Worm (Caenorhabditis elegans): ENCODE results near the gene pqn-78.
A peak's percentile ranks its signal among the peaks of the same experiment; 100 is the strongest.

The pqn-78 gene

DNA sequence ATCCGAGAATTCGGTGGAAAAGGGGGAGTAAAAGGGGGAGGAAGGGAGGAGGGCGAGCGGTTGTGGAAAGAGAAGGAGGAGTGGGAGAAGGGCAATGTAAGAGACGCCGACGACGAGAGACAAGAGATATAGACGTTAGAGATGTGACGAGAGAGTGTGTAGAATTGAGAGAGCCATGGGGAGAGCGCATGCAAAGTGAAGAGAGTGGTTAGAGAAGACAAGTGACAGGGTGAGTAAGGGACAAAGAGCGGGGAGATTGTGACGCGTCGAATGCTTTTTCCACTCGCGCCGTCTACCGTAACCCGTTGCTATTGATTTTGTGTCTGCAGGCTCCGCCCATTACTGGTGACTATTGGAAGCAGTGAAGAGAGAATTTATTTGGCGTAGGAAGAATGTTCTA is 24.1 kb downstream of the pqn-78 start (continued):
- TF ChIP-seq fkh-10 (GFP tag; optimal IDR thresholded peaks at IDR 0.05), result peak; percentile 41
- TF ChIP-seq hlh-4 (tag; optimal IDR thresholded peaks at IDR 0.05), result no peak
- TF ChIP-seq nhr-47 (tag; optimal IDR thresholded peaks at IDR 0.05), result peak; percentile 99

DNA sequence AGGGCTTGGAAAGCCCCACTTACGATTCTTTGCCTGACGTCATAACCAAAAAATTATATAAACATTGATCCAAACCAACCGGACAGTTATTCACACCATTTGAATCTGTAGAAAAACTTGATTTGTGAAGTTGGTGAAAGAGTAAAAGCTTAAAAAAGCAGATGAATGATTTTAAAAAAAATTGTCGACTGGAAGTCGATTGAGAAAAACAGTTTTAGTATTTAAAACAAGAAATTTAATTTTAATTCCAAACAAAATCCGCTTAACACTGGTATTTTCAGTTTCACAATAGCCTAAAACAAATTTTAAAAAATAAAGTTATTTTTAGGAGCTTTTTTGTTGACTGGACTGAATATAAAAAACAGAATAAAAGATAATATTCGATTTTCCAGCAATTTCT is 30.5 kb downstream of the pqn-78 start, which contains the start of gene Y105C5A.1:
Gene Y105C5A.1, minus strand, starts transcription at position 101 of the 400 bp plus-strand sequence.
- TF ChIP-seq ztf-4 (tag; optimal IDR thresholded peaks at IDR 0.05) (no peak), ceh-63 (GFP tag; optimal IDR thresholded peaks at IDR 0.05) (no peak), aha-1 (tag; optimal IDR thresholded peaks at IDR 0.05) (no peak)

DNA sequence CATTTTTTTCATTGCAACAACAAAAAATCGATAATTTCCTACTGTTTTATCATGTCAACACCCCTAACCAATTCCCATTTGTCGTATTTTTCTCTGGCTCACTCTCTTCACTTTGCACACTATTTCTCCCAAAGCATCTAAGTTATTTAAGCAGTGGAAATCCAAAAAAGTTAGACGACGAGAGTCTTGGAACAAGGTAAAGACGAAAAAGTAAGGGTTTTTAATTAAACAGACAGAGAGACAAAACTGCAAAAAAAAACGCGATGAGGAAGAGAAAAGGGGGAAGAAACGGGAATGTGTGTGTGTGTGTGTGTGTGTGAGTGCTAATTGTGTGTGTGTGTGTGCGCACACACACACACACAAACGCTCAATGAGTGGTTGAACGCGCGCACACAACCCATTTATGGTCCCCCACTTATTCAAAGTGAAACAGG is 33.6 kb downstream of the pqn-78 start:
- TF ChIP-seq lin-13 (GFP tag; optimal IDR thresholded peaks at IDR 0.05) (peak; percentile 30), nhr-84 (tag; optimal IDR thresholded peaks at IDR 0.05) (no peak), ceh-82 (tag; optimal IDR thresholded peaks at IDR 0.05) (peak; percentile 13 to 36 (median 21)), ceh-63 (GFP tag; optimal IDR thresholded peaks at IDR 0.05) (peak; percentile 21), nhr-71 (tag; optimal IDR thresholded peaks at IDR 0.05) (peak; percentile 70), efl-1 (optimal IDR thresholded peaks at IDR 0.05) (peak; percentile 47 to 51), efl-1 (GFP tag; optimal IDR thresholded peaks at IDR 0.05 in 1 of 2) (peak in 1 of 2 experiments; percentile 24), Y116A8C.19 (tag; optimal IDR thresholded peaks at IDR 0.05; ENCODE audit: borderline replicate concordance) (no peak), C16A3.4 (tag; optimal IDR thresholded peaks at IDR 0.05) (peak; percentile 17), tbx-2 (tag; optimal IDR thresholded peaks at IDR 0.05) (peak; percentile 57), unc-86 (tag; optimal IDR thresholded peaks at IDR 0.05) (peak; percentile 54), nhr-20 (tag; optimal IDR thresholded peaks at IDR 0.05) (peak; percentile 29), fkh-10 (GFP tag; optimal IDR thresholded peaks at IDR 0.05) (peak; percentile 58), pag-3 (tag; optimal IDR thresholded peaks at IDR 0.05; ENCODE audit: borderline replicate concordance, insufficient read depth) (no peak), lsy-2 (tag; optimal IDR thresholded peaks at IDR 0.05) (peak; percentile 68 to 88), fkh-4 (tag; optimal IDR thresholded peaks at IDR 0.05; ENCODE audit: borderline replicate concordance) (no peak), aha-1 (tag; optimal IDR thresholded peaks at IDR 0.05) (no peak), mep-1 (tag; optimal IDR thresholded peaks at IDR 0.05) (peak; percentile 60), fkh-8 (tag; optimal IDR thresholded peaks at IDR 0.05) (peak; percentile 69), isw-1 (GFP tag; IDR thresholded peaks at IDR 0.05) (peak; percentile 41; the same call in 1 of the 2 replicates), unc-130 (tag; optimal IDR thresholded peaks at IDR 0.05) (no peak), ceh-8 (GFP tag; optimal IDR thresholded peaks at IDR 0.05) (peak; percentile 49), nhr-85 (tag) (peak; percentile 83), lin-14 (GFP tag; optimal IDR thresholded peaks at IDR 0.05) (peak; percentile 88), xbp-1 (tag; optimal IDR thresholded peaks at IDR 0.05) (peak; percentile 34), mdl-1 (tag; optimal IDR thresholded peaks at IDR 0.05) (peak in 1 of 2 experiments; percentile 25), F16B12.6 (tag; optimal IDR thresholded peaks at IDR 0.05) (peak; percentile 8), lin-35 (GFP tag; optimal IDR thresholded peaks at IDR 0.05) (peak in 1 of 2 experiments; percentile 52), mab-9 (GFP tag; IDR thresholded peaks at IDR 0.05) (0 out of 2 replicates have a peak, but pooled peaks have one; percentile 35), snpc-4 (tag; optimal IDR thresholded peaks at IDR 0.05) (peak; percentile 32), dpl-1 (GFP tag; optimal IDR thresholded peaks at IDR 0.05) (peak in 2 of 3 experiments; percentile 4 to 42), egl-13 (tag; optimal IDR thresholded peaks at IDR 0.05) (peak; percentile 42), nhr-19 (GFP tag; conservative IDR thresholded peaks at IDR 0.05) (0 out of 2 replicates have a peak, but pooled peaks have one; percentile 11), nhr-76 (tag; optimal IDR thresholded peaks at IDR 0.05) (no peak), irx-1 (tag; optimal IDR thresholded peaks at IDR 0.05) (peak; percentile 50), lin-15B (tag; optimal IDR thresholded peaks at IDR 0.05) (peak; percentile 24), nhr-11 (tag; optimal IDR thresholded peaks at IDR 0.05) (no peak), skn-1 (tag; optimal IDR thresholded peaks at IDR 0.05) (no peak), fos-1 (tag; optimal IDR thresholded peaks at IDR 0.05) (peak; percentile 22), lir-3 (tag; optimal IDR thresholded peaks at IDR 0.05; ENCODE audit: poor library complexity) (no peak), snu-23 (GFP tag; optimal IDR thresholded peaks at IDR 0.05) (peak; percentile 49), nhr-47 (tag; optimal IDR thresholded peaks at IDR 0.05) (peak; percentile 56), swsn-7 (tag; optimal IDR thresholded peaks at IDR 0.05) (peak; percentile 52)
